Worm (Caenorhabditis elegans) whole organism, L4 larva: ENCODE measurements around the gene F23A7.3.

Source experiments
- ceh-82 ChIP-seq: sonication (generic microtip); optimal IDR thresholded peaks from 2 replicates; lab custom pipeline; 2017; ENCODE audit warnings: missing biosample characterization, missing genetic modification characterization
- lin-15B ChIP-seq: fragments of 150-350 bp; sonication (generic microtip); optimal IDR thresholded peaks from 3 replicates; lab custom pipeline; 2014; ENCODE audit warnings: missing biosample characterization, missing genetic modification characterization
- nhr-28 ChIP-seq: fragments of 150-350 bp; optimal IDR thresholded peaks from 2 replicates; lab custom pipeline; 2014; ENCODE audit warnings: missing biosample characterization, missing genetic modification characterization
- nhr-41 ChIP-seq: fragments of 200-800 bp; sonication (Bioruptor generic); IDR thresholded peaks from 2 replicates; pipeline ENCODE4 v1.3.6; 2022; ENCODE audit warnings: missing genetic modification reagents, missing genetic modification characterization, missing compliant biosample characterization
- nhr-76 ChIP-seq: fragments of 150-350 bp; optimal IDR thresholded peaks from 2 replicates; lab custom pipeline; 2014; ENCODE audit warnings: missing biosample characterization, missing genetic modification characterization
- ztf-11 ChIP-seq: fragments of 150-350 bp; optimal IDR thresholded peaks from 2 replicates; lab custom pipeline; 2014; ENCODE audit warnings: missing biosample characterization, missing genetic modification characterization

ce11 chrX:16209122-16209521 is 10.7 kb upstream of the F23A7.3 start:
- 0 out of 2 replicates have a peak, but pooled peaks have one; percentile 9 for TF ChIP-seq nhr-41
- TF ChIP-seq ceh-82: no peak
- TF ChIP-seq ztf-11: no peak
- no peak for TF ChIP-seq lin-15B
- no peak for TF ChIP-seq nhr-28 (tag; lab: Kevin White, UChicago)
- no peak for TF ChIP-seq nhr-76 (tag; lab: Kevin White, UChicago)
